Fruit fly (Drosophila melanogaster): Measurements from ENCODE around the gene CG32817.

Gene CG32817

DNA sequence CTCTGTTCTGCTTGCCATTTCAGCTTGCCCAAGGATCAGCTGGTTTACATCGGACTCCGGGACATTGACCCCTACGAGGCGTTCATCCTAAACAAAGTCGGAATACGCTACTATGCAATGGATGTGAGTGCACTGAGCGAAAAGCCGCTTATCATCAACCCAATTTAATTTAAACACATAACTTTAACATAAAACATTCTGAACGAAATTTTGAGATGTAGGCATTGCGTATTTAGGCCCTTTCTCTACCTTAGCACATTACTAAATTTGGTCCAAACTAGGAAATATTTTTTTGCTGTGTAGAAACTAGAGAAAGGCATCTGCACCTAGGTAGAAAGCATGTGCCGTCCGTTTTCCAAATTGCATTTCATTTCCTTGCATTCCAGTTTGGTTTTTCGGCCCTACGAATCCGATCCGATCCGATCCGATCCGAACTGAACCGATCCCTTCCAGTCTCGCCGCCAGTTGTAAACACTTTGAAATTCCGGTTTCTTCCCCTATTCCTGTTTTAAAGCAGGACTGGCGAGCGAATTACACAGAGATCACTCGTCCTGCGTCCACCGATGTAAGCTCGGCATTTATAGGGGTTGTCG lies 47.7 kb downstream of the CG32817 start (continued):
- TF ChIP-seq E2f2 (GFP tag; IDR thresholded peaks at IDR 0.05) (no peak), nerfin-2 (GFP tag; IDR thresholded peaks at IDR 0.05; ENCODE audit: partially characterized antibody) (no peak), CG1832 (GFP tag; optimal IDR thresholded peaks at IDR 0.05) (no peak), Ptx1 (GFP tag; IDR thresholded peaks at IDR 0.05) (no peak), CG14667 (GFP tag; IDR thresholded peaks at IDR 0.05) (no peak), CG13424 (tag; optimal IDR thresholded peaks at IDR 0.05) (peak; percentile 31), sob (GFP tag; IDR thresholded peaks at IDR 0.05) (no peak), CG1024 (GFP tag; IDR thresholded peaks at IDR 0.05) (0 out of 2 replicates have a peak, but pooled peaks have one; percentile 29), dmrt11E (tag; optimal IDR thresholded peaks at IDR 0.05) (peak; percentile 92), CG8359 (GFP tag; optimal IDR thresholded peaks at IDR 0.05; ENCODE audit: borderline replicate concordance) (peak; percentile 53), CG17328 (GFP tag; IDR thresholded peaks at IDR 0.05) (peak; percentile 79), CG8924 (tag; optimal IDR thresholded peaks at IDR 0.05) (peak; percentile 78), CG7357 (GFP tag; IDR thresholded peaks at IDR 0.05) (no peak), Oli (tag; optimal IDR thresholded peaks at IDR 0.05) (peak; percentile 48), Hmr (GFP tag; optimal IDR thresholded peaks at IDR 0.05) (no peak), Scr (GFP tag; IDR thresholded peaks at IDR 0.05; ENCODE audit: partially characterized antibody) (no peak), NK7.1 (GFP tag; optimal IDR thresholded peaks at IDR 0.05) (peak; percentile 4), CG30020 (tag; optimal IDR thresholded peaks at IDR 0.05) (no peak), GATAe (GFP tag; conservative IDR thresholded peaks at IDR 0.05) (no peak), Rfx (GFP tag; IDR thresholded peaks at IDR 0.05) (no peak), oc (tag; optimal IDR thresholded peaks at IDR 0.05) (no peak), az2 (GFP tag; optimal IDR thresholded peaks at IDR 0.05) (peak; percentile 43), CG6272 (GFP tag; IDR thresholded peaks at IDR 0.05) (no peak), Kr (GFP tag; optimal IDR thresholded peaks at IDR 0.05) (peak; percentile 61), lmd (GFP tag; IDR thresholded peaks at IDR 0.05) (peak; percentile 41; the same call in 1 of the 2 replicates), jigr1 (GFP tag; IDR thresholded peaks at IDR 0.05) (no peak), Atf6 (GFP tag; IDR thresholded peaks at IDR 0.05) (no peak), CkIIα-i1 (GFP tag; IDR thresholded peaks at IDR 0.05) (no peak), wor (GFP tag; IDR thresholded peaks at IDR 0.05) (no peak), bcd (GFP tag; optimal IDR thresholded peaks at IDR 0.05) (peak; percentile 48), CG10267 (tag; optimal IDR thresholded peaks at IDR 0.05) (peak; percentile 76), CG5180 (GFP tag; optimal IDR thresholded peaks at IDR 0.05) (no peak), shn (GFP tag; optimal IDR thresholded peaks at IDR 0.05) (peak; percentile 35), HHEX (GFP tag; optimal IDR thresholded peaks at IDR 0.05) (no peak), CG34224 (GFP tag; IDR thresholded peaks at IDR 0.05; ENCODE audit: partially characterized antibody) (no peak), slp2 (GFP tag; optimal IDR thresholded peaks at IDR 0.05) (peak; percentile 55), Xrp1 (GFP tag; IDR thresholded peaks at IDR 0.05) (peak; percentile 89), Fer3 (tag; optimal IDR thresholded peaks at IDR 0.05) (no peak), Camta (GFP tag; optimal IDR thresholded peaks at IDR 0.05) (peak; percentile 71), CG4282 (GFP tag; optimal IDR thresholded peaks at IDR 0.05) (no peak), nau (GFP tag; optimal IDR thresholded peaks at IDR 0.05) (no peak), Hr78 (GFP tag; optimal IDR thresholded peaks at IDR 0.05) (no peak), HLH3B (GFP tag; IDR thresholded peaks at IDR 0.05) (no peak), CG3163 (GFP tag; optimal IDR thresholded peaks at IDR 0.05) (peak; percentile 44), CG18619 (GFP tag; optimal IDR thresholded peaks at IDR 0.05) (no peak), chif (GFP tag; optimal IDR thresholded peaks at IDR 0.05) (peak; percentile 59 to 91), ranshi (GFP tag; IDR thresholded peaks at IDR 0.05) (no peak), CG18764 (GFP tag; optimal IDR thresholded peaks at IDR 0.05) (peak; percentile 7), Lpt (GFP tag; optimal IDR thresholded peaks at IDR 0.05) (no peak), kni (GFP tag; optimal IDR thresholded peaks at IDR 0.05) (no peak)

Measured in whole organism, embryonic.